Worm (Caenorhabditis elegans): ENCODE measurements around the gene vab-3.

DNA sequence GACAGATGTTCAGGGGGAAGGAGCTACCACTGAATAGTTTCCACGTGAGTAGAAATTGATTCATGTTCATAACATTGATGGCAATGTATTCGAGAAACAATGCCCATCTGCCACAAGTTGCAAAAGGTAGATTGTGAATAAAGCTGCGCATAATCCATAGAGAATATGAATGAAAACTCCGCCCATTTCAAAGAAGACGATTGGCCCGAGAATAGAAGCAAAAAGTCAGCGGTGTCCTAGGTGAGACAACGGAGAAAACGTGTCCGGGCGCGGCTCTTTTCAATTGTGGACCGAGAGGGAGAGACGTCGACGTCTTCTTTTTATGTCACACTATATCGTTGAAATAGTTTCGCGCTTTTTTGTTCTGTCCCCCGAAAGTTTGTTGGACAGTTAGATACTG, at the start of gene vab-3:
- TF ChIP-seq snpc-4 (GFP tag; optimal IDR thresholded peaks at IDR 0.05) (no peak), snpc-4 (tag; optimal IDR thresholded peaks at IDR 0.05) (no peak), hmg-1.2 (GFP tag; IDR thresholded peaks at IDR 0.05) (no peak), chd-7 (tag; optimal IDR thresholded peaks at IDR 0.05) (no peak), mcd-1 (GFP tag; IDR thresholded peaks at IDR 0.05) (no peak), nhr-179 (tag; optimal IDR thresholded peaks at IDR 0.05) (no peak), Y79H2A.3 (GFP tag; conservative IDR thresholded peaks at IDR 0.05) (no peak), athp-1 (tag; optimal IDR thresholded peaks at IDR 0.05) (no peak), lin-54 (GFP tag; optimal IDR thresholded peaks at IDR 0.05) (no peak), Y53F4B.3 (GFP tag; IDR thresholded peaks at IDR 0.05) (no peak)

All from whole organism, young adult.